Fruit fly (Drosophila melanogaster) whole organism, embryonic: Measurements from ENCODE around the gene CG44094.

Source experiments
- Abd-B ChIP-seq: fragments of 200-800 bp; sonication (Bioruptor generic); optimal IDR thresholded peaks from 2 replicates; lab custom pipeline; 2018; ENCODE audit warnings: missing biosample characterization, mild to moderate bottlenecking, missing genetic modification characterization, moderate library complexity
- B-H2 ChIP-seq: fragments of 200-800 bp; sonication (Bioruptor generic); optimal IDR thresholded peaks from 2 replicates; lab custom pipeline; 2018; ENCODE audit warnings: missing biosample characterization, mild to moderate bottlenecking, missing genetic modification characterization
- CG1024 ChIP-seq: fragments of 200-800 bp; sonication (Bioruptor generic); IDR thresholded peaks from 2 replicates; pipeline ENCODE4 v1.3.6; 2022; ENCODE audit warnings: missing biosample characterization, missing genetic modification characterization
- CG10462 ChIP-seq: fragments of 200-800 bp; sonication (Bioruptor generic); optimal IDR thresholded peaks from 2 replicates; lab custom pipeline; 2016; ENCODE audit warnings: missing biosample characterization, missing genetic modification characterization
- CG14667 ChIP-seq: fragments of 200-800 bp; sonication (Bioruptor generic); IDR thresholded peaks from 2 replicates; pipeline ENCODE4 v1.3.6; 2022; ENCODE audit warnings: missing biosample characterization, missing genetic modification characterization
- CG17186 ChIP-seq: fragments of 200-800 bp; sonication (Bioruptor generic); optimal IDR thresholded peaks from 3 replicates; lab custom pipeline; 2017; ENCODE audit warnings: missing biosample characterization, missing genetic modification reagents, missing genetic modification characterization
- CG2678 ChIP-seq: fragments of 200-800 bp; sonication (Bioruptor generic); optimal IDR thresholded peaks from 3 replicates; lab custom pipeline; 2019; ENCODE audit warnings: missing biosample characterization, mild to moderate bottlenecking, missing genetic modification characterization, moderate library complexity
- CG31388 ChIP-seq: fragments of 200-800 bp; sonication (Bioruptor generic); optimal IDR thresholded peaks from 2 replicates; lab custom pipeline; 2016; ENCODE audit warnings: missing biosample characterization, missing genetic modification characterization
- CG32532 ChIP-seq: fragments of 200-800 bp; sonication (Bioruptor generic); IDR thresholded peaks from 2 replicates; pipeline ENCODE4 v1.3.6; 2022; ENCODE audit warnings: missing biosample characterization, missing genetic modification characterization
- CG32772 ChIP-seq: fragments of 200-800 bp; sonication (Bioruptor generic); IDR thresholded peaks from 2 replicates; pipeline ENCODE4 v1.3.6; 2022; ENCODE audit warnings: missing biosample characterization, missing genetic modification characterization
- CG33213 ChIP-seq: fragments of 200-800 bp; sonication (Bioruptor generic); optimal IDR thresholded peaks from 3 replicates; lab custom pipeline; 2016; ENCODE audit warnings: missing biosample characterization, missing genetic modification characterization
- CG34422 ChIP-seq: fragments of 200-800 bp; sonication (Bioruptor generic); IDR thresholded peaks from 3 replicates; pipeline ENCODE4 v1.3.6; 2022; ENCODE audit warnings: missing biosample characterization, missing genetic modification characterization
- CG4282 ChIP-seq: fragments of 200-800 bp; sonication (Bioruptor generic); optimal IDR thresholded peaks from 2 replicates; lab custom pipeline; 2016; ENCODE audit warnings: missing biosample characterization, missing genetic modification characterization
- CG8290 ChIP-seq, 3 experiments: fragments of 200-800 bp; sonication (Bioruptor generic); optimal IDR thresholded peaks; 2 replicates each; lab custom pipeline; 2016 to 2019; ENCODE audit warnings: missing biosample characterization in 3 of 3, missing genetic modification characterization in 3 of 3, mild to moderate bottlenecking in 2 of 3, moderate library complexity in 1 of 3
- CG8359 ChIP-seq: fragments of 200-800 bp; sonication (Bioruptor generic); optimal IDR thresholded peaks from 2 replicates; lab custom pipeline; 2017; ENCODE audit warnings: missing biosample characterization, mild to moderate bottlenecking, missing genetic modification characterization, borderline replicate concordance
- CG9932 ChIP-seq: fragments of 200-800 bp; sonication (Bioruptor generic); IDR thresholded peaks from 2 replicates; pipeline ENCODE4 v1.3.6; 2022; ENCODE audit warnings: missing biosample characterization, missing genetic modification characterization
- Doc3 ChIP-seq: fragments of 200-800 bp; sonication (Bioruptor generic); IDR thresholded peaks from 3 replicates; pipeline ENCODE4 v1.3.6; 2022; ENCODE audit warnings: missing biosample characterization, missing genetic modification characterization; ENCODE audit not compliant: partially characterized antibody
- Eip74EF ChIP-seq, 2 experiments: fragments of 200-800 bp in 1 of 2; fragments of >200 bp in 1 of 2; sonication (Bioruptor generic) in 1 of 2; optimal IDR thresholded peaks; 2 replicates each; lab custom pipeline; 2017 to 2019; ENCODE audit warnings: missing biosample characterization in 2 of 2, missing genetic modification characterization in 2 of 2, mild to moderate bottlenecking in 1 of 2, moderate library complexity in 1 of 2
- H15 ChIP-seq: fragments of 200-800 bp; sonication (Bioruptor generic); IDR thresholded peaks from 3 replicates; pipeline ENCODE4 v1.3.6; 2022; ENCODE audit warnings: missing biosample characterization, missing genetic modification characterization
- H2.0 ChIP-seq: fragments of 200-800 bp; sonication (Bioruptor generic); IDR thresholded peaks from 2 replicates; pipeline ENCODE4 v1.3.6; 2022; ENCODE audit warnings: missing biosample characterization, missing genetic modification characterization
- Hr39 ChIP-seq: fragments of >200 bp; optimal IDR thresholded peaks from 2 replicates; lab custom pipeline; 2017
- Hsf ChIP-seq: fragments of 200-800 bp; sonication (Bioruptor generic); optimal IDR thresholded peaks from 3 replicates; lab custom pipeline; 2016; ENCODE audit warnings: missing biosample characterization, missing genetic modification characterization
- Myb ChIP-seq: fragments of 200-800 bp; sonication (Bioruptor generic); optimal IDR thresholded peaks from 2 replicates; lab custom pipeline; 2016; ENCODE audit warnings: missing biosample characterization, missing genetic modification characterization
- Six4 ChIP-seq: fragments of 200-800 bp; sonication (Bioruptor generic); optimal IDR thresholded peaks from 2 replicates; lab custom pipeline; 2016; ENCODE audit warnings: missing biosample characterization, missing genetic modification characterization
- Stat92E ChIP-seq, 3 experiments: fragments of >200 bp in 2 of 3; fragments of 200-800 bp in 1 of 3; sonication (Bioruptor generic) in 1 of 3; optimal IDR thresholded peaks; 2 replicates each; lab custom pipeline; 2017 to 2019; ENCODE audit warnings: missing biosample characterization in 3 of 3, missing genetic modification characterization in 3 of 3, mild to moderate bottlenecking in 1 of 3, moderate library complexity in 1 of 3
- aop ChIP-seq: fragments of 200-800 bp; sonication (Bioruptor generic); IDR thresholded peaks from 2 replicates; pipeline ENCODE4 v1.3.6; 2022; ENCODE audit warnings: missing biosample characterization, missing genetic modification characterization
- ato ChIP-seq: fragments of 200-800 bp; sonication (Bioruptor generic); IDR thresholded peaks from 2 replicates; pipeline ENCODE4 v1.3.6; 2022; ENCODE audit warnings: missing biosample characterization, missing genetic modification characterization; ENCODE audit not compliant: partially characterized antibody
- cato ChIP-seq: fragments of 200-800 bp; sonication (Bioruptor generic); optimal IDR thresholded peaks from 2 replicates; lab custom pipeline; 2016; ENCODE audit warnings: missing biosample characterization, missing genetic modification characterization, borderline replicate concordance
- cg ChIP-seq: fragments of 200-800 bp; sonication (Bioruptor generic); optimal IDR thresholded peaks from 3 replicates; lab custom pipeline; 2019; ENCODE audit warnings: missing biosample characterization, mild to moderate bottlenecking, missing genetic modification characterization, moderate library complexity
- croc ChIP-seq: fragments of 200-800 bp; sonication (Bioruptor generic); conservative IDR thresholded peaks from 3 replicates; pipeline ENCODE4 v1.3.6; 2022; ENCODE audit warnings: missing biosample characterization, missing genetic modification characterization
- da ChIP-seq: fragments of 200-800 bp; sonication (Bioruptor generic); optimal IDR thresholded peaks from 2 replicates; lab custom pipeline; 2016; ENCODE audit warnings: missing biosample characterization, missing genetic modification characterization
- dmrt11E ChIP-seq: fragments of 200-800 bp; sonication (Bioruptor generic); optimal IDR thresholded peaks from 3 replicates; lab custom pipeline; 2018; ENCODE audit warnings: missing biosample characterization, mild to moderate bottlenecking, missing genetic modification characterization, moderate library complexity
- dpn ChIP-seq, 2 experiments: fragments of 200-800 bp; sonication (Bioruptor generic); optimal IDR thresholded peaks; 3 replicates each; lab custom pipeline; 2016; ENCODE audit warnings: missing biosample characterization in 2 of 2, missing genetic modification characterization in 2 of 2
- eve ChIP-seq, 2 experiments: fragments of >200 bp; optimal IDR thresholded peaks; 2 replicates each; lab custom pipeline; 2017; ENCODE audit warnings: missing biosample characterization in 2 of 2, missing genetic modification characterization in 2 of 2
- fu2 ChIP-seq: fragments of 200-800 bp; sonication (Bioruptor generic); optimal IDR thresholded peaks from 2 replicates; lab custom pipeline; 2016; ENCODE audit warnings: missing biosample characterization, missing genetic modification characterization
- gsb-n ChIP-seq: fragments of 200-800 bp; sonication (Bioruptor generic); optimal IDR thresholded peaks from 3 replicates; lab custom pipeline; 2018; ENCODE audit warnings: missing biosample characterization, mild to moderate bottlenecking, missing genetic modification characterization
- ham ChIP-seq: fragments of 200-800 bp; sonication (Bioruptor generic); IDR thresholded peaks from 2 replicates; pipeline ENCODE4 v1.3.6; 2022; ENCODE audit warnings: missing biosample characterization, missing genetic modification characterization
- jing ChIP-seq: fragments of 200-800 bp; sonication (Bioruptor generic); optimal IDR thresholded peaks from 2 replicates; lab custom pipeline; 2018; ENCODE audit warnings: missing biosample characterization, mild to moderate bottlenecking, missing genetic modification characterization
- kay ChIP-seq: fragments of 200-800 bp; sonication (Bioruptor generic); optimal IDR thresholded peaks from 2 replicates; lab custom pipeline; 2016; ENCODE audit warnings: missing biosample characterization, missing genetic modification characterization
- lilli ChIP-seq: fragments of 200-800 bp; sonication (Bioruptor generic); optimal IDR thresholded peaks from 3 replicates; lab custom pipeline; 2016; ENCODE audit warnings: missing biosample characterization, missing genetic modification characterization
- lov ChIP-seq, 2 experiments: fragments of 200-800 bp in 1 of 2; fragments of >200 bp in 1 of 2; sonication (Bioruptor generic) in 1 of 2; IDR thresholded peaks in 1 of 2; optimal IDR thresholded peaks in 1 of 2; 2 replicates in 1 of 2; 3 replicates in 1 of 2; pipeline versions ENCODE4 v1.3.6 to Lab custom; 2017 to 2022; ENCODE audit warnings: missing biosample characterization in 1 of 2, missing genetic modification characterization in 1 of 2
- maf-S ChIP-seq: fragments of 200-800 bp; sonication (Bioruptor generic); optimal IDR thresholded peaks from 2 replicates; lab custom pipeline; 2016; ENCODE audit warnings: missing biosample characterization, missing genetic modification characterization
- mirr ChIP-seq: fragments of 200-800 bp; sonication (Bioruptor generic); optimal IDR thresholded peaks from 3 replicates; lab custom pipeline; 2018; ENCODE audit warnings: missing biosample characterization, mild to moderate bottlenecking, missing genetic modification characterization
- pho ChIP-seq: fragments of 200-800 bp; sonication (Bioruptor generic); optimal IDR thresholded peaks from 2 replicates; lab custom pipeline; 2016; ENCODE audit warnings: missing biosample characterization, missing genetic modification characterization
- stc ChIP-seq: fragments of 200-800 bp; sonication (Bioruptor generic); IDR thresholded peaks from 2 replicates; pipeline ENCODE4 v1.3.6; 2022; ENCODE audit warnings: missing biosample characterization, missing genetic modification characterization
- tgo ChIP-seq: fragments of 200-800 bp; sonication (Bioruptor generic); IDR thresholded peaks from 3 replicates; pipeline ENCODE4 v1.3.6; 2022; ENCODE audit warnings: missing biosample characterization, missing genetic modification characterization

The CG44094 gene

DNA sequence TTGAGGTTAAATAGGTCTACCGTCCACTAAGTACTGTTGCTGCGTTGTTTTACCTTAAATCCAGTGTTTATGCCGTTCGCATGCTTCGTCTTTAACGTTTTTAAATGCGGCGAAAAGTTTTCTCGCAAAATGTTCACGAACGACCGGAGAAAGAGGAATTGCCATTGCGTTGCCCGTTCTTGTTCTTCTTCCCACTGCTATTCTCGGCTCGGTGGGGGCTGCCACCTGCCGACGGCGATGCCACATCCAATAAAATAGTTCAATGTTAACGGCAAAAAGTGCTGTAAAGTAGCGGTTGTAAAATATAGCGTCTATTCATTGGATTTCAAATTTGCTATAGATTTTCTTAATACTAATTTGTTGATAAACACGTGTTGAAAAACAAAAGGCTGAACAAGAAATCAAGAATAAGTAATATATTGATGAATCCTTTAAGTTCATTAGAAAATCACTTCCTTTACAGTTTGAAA, 658 bp downstream of the CG44094 start, which contains the start of gene CG7987 (continued):
- TF ChIP-seq CG1024 (no peak), CG9932 (GFP tag; lab: Robert Waterston, UW) (peak; percentile 53), tgo (GFP tag; lab: Robert Waterston, UW) (no peak), Abd-B (GFP tag; lab: Kevin White, UChicago) (peak; percentile 22), CG32532 (GFP tag; lab: Robert Waterston, UW) (no peak), pho (no peak), dpn (GFP tag; optimal IDR thresholded peaks at IDR 0.05; lab: Kevin White, UChicago) (peak in 1 of 2 experiments; percentile 38)
- TF ChIP-seq, all 482 proteins: peak for 85

DNA sequence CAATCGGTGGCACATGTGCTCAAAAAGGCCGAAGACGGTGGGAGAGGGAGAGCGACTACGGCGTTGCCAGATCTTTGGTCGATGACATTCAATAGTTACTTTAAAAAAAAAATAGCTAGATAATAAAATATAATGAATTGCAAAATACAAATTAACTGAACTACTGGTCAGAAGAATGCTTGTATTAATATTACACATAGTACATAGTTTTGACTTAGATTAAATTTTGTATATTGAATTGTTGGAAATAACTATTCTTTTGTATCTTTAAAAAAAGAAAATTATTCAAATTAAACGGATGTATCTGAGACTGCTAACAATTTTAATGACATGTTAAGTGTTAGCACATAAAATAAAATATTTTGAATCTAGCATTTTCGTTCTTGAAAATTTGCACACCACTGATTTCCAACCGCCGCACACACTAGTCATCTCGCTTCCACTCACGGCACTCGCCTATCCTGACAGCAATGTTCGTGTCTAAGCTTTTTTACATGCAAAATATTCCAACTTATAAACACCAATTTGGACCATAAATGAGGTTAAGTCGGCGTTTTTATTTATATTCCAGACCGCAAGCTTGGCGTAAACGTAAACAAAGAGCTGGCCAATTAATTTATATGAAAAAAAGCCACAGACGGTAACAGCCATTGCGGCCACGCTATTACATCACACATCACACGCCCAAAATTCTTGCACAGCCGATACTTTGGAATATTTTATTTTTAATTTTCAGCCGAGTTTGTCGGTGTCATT, 1.3 kb downstream of the CG44094 start:
- TF ChIP-seq Six4 (GFP tag; lab: Kevin White, UChicago) (peak; percentile 59), da (peak; percentile 8), CG14667 (0 out of 2 replicates have a peak, but pooled peaks have one; percentile 25), Stat92E (GFP tag; optimal IDR thresholded peaks at IDR 0.05; lab: Kevin White, UChicago) (no peak), CG33213 (GFP tag; lab: Kevin White, UChicago) (peak; percentile 2), CG32772 (GFP tag; lab: Robert Waterston, UW) (peak; percentile 64), CG4282 (GFP tag; lab: Kevin White, UChicago) (peak; percentile 11), maf-S (GFP tag; lab: Kevin White, UChicago) (peak; percentile 21), Eip74EF (GFP tag; optimal IDR thresholded peaks at IDR 0.05; lab: Kevin White, UChicago) (peak in 1 of 2 experiments; percentile 41), mirr (GFP tag; lab: Kevin White, UChicago) (no peak), Myb (GFP tag; lab: Kevin White, UChicago) (no peak), CG2678 (tag; lab: Kevin White, UChicago) (peak; percentile 88), H15 (peak; percentile 62; the same call in 1 of the 3 replicates), CG17186 (GFP tag; lab: Kevin White, UChicago) (no peak), H2.0 (GFP tag; lab: Robert Waterston, UW) (peak; percentile 47; the same call in 1 of the 2 replicates), Hsf (GFP tag; lab: Kevin White, UChicago) (peak; percentile 81), croc (GFP tag; lab: Robert Waterston, UW) (peak; percentile 33; the same call in 2 of the 3 replicates), CG10462 (GFP tag; lab: Kevin White, UChicago) (peak; percentile 60), B-H2 (GFP tag; lab: Kevin White, UChicago) (no peak), ato (GFP tag; lab: Robert Waterston, UW) (no peak), Hr39 (lab: Kevin White, UChicago) (no peak), cg (GFP tag; lab: Kevin White, UChicago) (no peak), lov (optimal IDR thresholded peaks at IDR 0.05; lab: Kevin White, UChicago) (no peak), lov (GFP tag; IDR thresholded peaks at IDR 0.05; lab: Robert Waterston, UW) (0 out of 3 replicates have a peak, but pooled peaks have one; percentile 21), Doc3 (GFP tag; lab: Robert Waterston, UW) (0 out of 3 replicates have a peak, but pooled peaks have one; percentile 28), dmrt11E (tag; lab: Kevin White, UChicago) (peak; percentile 71), cato (GFP tag; lab: Kevin White, UChicago) (peak; percentile 74), CG34422 (no peak), CG31388 (GFP tag; lab: Kevin White, UChicago) (no peak), gsb-n (tag; lab: Kevin White, UChicago) (peak; percentile 63), aop (no peak), CG8290 (GFP tag; optimal IDR thresholded peaks at IDR 0.05; lab: Kevin White, UChicago) (peak; percentile 70), CG8290 (tag; optimal IDR thresholded peaks at IDR 0.05; lab: Kevin White, UChicago) (peak; percentile 14 to 40), fu2 (GFP tag; lab: Kevin White, UChicago) (peak; percentile 30), kay (GFP tag; lab: Kevin White, UChicago) (peak; percentile 53), lilli (GFP tag; lab: Kevin White, UChicago) (peak; percentile 74), ham (GFP tag; lab: Robert Waterston, UW) (no peak), jing (GFP tag; lab: Kevin White, UChicago) (no peak), stc (no peak), CG8359 (GFP tag; lab: Kevin White, UChicago) (peak; percentile 47), eve (GFP tag; optimal IDR thresholded peaks at IDR 0.05; lab: Kevin White, UChicago) (no peak)
